Fruit fly (Drosophila melanogaster): ENCODE data around the gene CG32091.

Gene CG32091

dm6 chr3L:11586794-11587462 is 44.3 kb upstream of the CG32091 start (continued):
- TF ChIP-seq MBD-R2 (GFP tag; IDR thresholded peaks at IDR 0.05) (no peak), crol (GFP tag; IDR thresholded peaks at IDR 0.05) (peak; percentile 99), ken (GFP tag; IDR thresholded peaks at IDR 0.05) (no peak), nom (GFP tag; optimal IDR thresholded peaks at IDR 0.05) (no peak), Antp (GFP tag; optimal IDR thresholded peaks at IDR 0.05) (no peak), Sox102F (GFP tag; optimal IDR thresholded peaks at IDR 0.05) (no peak), CG17829 (tag; optimal IDR thresholded peaks at IDR 0.05) (no peak), Ravus (GFP tag; IDR thresholded peaks at IDR 0.05) (no peak), CG9215 (GFP tag; IDR thresholded peaks at IDR 0.05) (0 out of 2 replicates have a peak, but pooled peaks have one; percentile 4), CG1529 (GFP tag; optimal IDR thresholded peaks at IDR 0.05) (no peak), sna (GFP tag; IDR thresholded peaks at IDR 0.05; ENCODE audit: partially characterized antibody) (0 out of 2 replicates have a peak, but pooled peaks have one; percentile 39), CG12769 (tag; optimal IDR thresholded peaks at IDR 0.05) (peak; percentile 12), amos (GFP tag; IDR thresholded peaks at IDR 0.05; ENCODE audit: partially characterized antibody) (no peak), CG6175 (GFP tag; IDR thresholded peaks at IDR 0.05) (0 out of 3 replicates have a peak, but pooled peaks have one; percentile 34), CG34376 (GFP tag; optimal IDR thresholded peaks at IDR 0.05) (no peak), CG14014 (GFP tag; IDR thresholded peaks at IDR 0.05) (no peak), sd (tag; optimal IDR thresholded peaks at IDR 0.05) (peak; percentile 5), CG9727 (GFP tag; optimal IDR thresholded peaks at IDR 0.05) (no peak), CG15479 (GFP tag; optimal IDR thresholded peaks at IDR 0.05) (peak; percentile 86), Hmx (GFP tag; optimal IDR thresholded peaks at IDR 0.05) (no peak), CG6765 (GFP tag; optimal IDR thresholded peaks at IDR 0.05) (no peak), CG9817 (tag; optimal IDR thresholded peaks at IDR 0.05) (no peak), CG15514 (GFP tag; optimal IDR thresholded peaks at IDR 0.05) (no peak), Xbp1 (GFP tag; optimal IDR thresholded peaks at IDR 0.05) (no peak), CG8478 (optimal IDR thresholded peaks at IDR 0.05) (peak; percentile 75), CG10267 (tag; optimal IDR thresholded peaks at IDR 0.05) (no peak), fru (optimal IDR thresholded peaks at IDR 0.05) (no peak), CG9797 (GFP tag; optimal IDR thresholded peaks at IDR 0.05) (no peak), nerfin-1 (tag; optimal IDR thresholded peaks at IDR 0.05) (no peak), HLH54F (GFP tag; optimal IDR thresholded peaks at IDR 0.05) (no peak), CG10979 (tag; optimal IDR thresholded peaks at IDR 0.05) (no peak), CG1233 (GFP tag; optimal IDR thresholded peaks at IDR 0.05) (no peak), z (GFP tag; IDR thresholded peaks at IDR 0.05) (peak; percentile 42; the same call in 1 of the 3 replicates), rib (GFP tag; IDR thresholded peaks at IDR 0.05) (peak; percentile 69; the same call in 1 of the 2 replicates), CG10274 (GFP tag; optimal IDR thresholded peaks at IDR 0.05) (no peak), CG3726 (GFP tag; IDR thresholded peaks at IDR 0.05) (no peak), zen (tag; optimal IDR thresholded peaks at IDR 0.05) (no peak), Max (GFP tag; optimal IDR thresholded peaks at IDR 0.05) (no peak), HLH4C (GFP tag; IDR thresholded peaks at IDR 0.05; ENCODE audit: partially characterized antibody) (peak; percentile 55; the same call in 2 of the 3 replicates), CG2889 (GFP tag; IDR thresholded peaks at IDR 0.05) (no peak), Eip74EF (GFP tag; optimal IDR thresholded peaks at IDR 0.05) (peak in 1 of 2 experiments; percentile 45), exex (tag; optimal IDR thresholded peaks at IDR 0.05) (no peak), Rfx (GFP tag; IDR thresholded peaks at IDR 0.05) (no peak), wor (GFP tag; IDR thresholded peaks at IDR 0.05) (no peak), CG8290 (GFP tag; optimal IDR thresholded peaks at IDR 0.05) (no peak), CG8290 (tag; optimal IDR thresholded peaks at IDR 0.05) (no peak), CG17802 (tag; optimal IDR thresholded peaks at IDR 0.05) (no peak), HmgD (GFP tag; optimal IDR thresholded peaks at IDR 0.05) (no peak), D (optimal IDR thresholded peaks at IDR 0.05) (peak; percentile 68), D (GFP tag; optimal IDR thresholded peaks at IDR 0.05) (no peak), odd (GFP tag; optimal IDR thresholded peaks at IDR 0.05) (peak; percentile 15)
